Fruit fly (Drosophila melanogaster) Kc167 (cell line): Measurements from ENCODE around the gene CG10341.

Experiments used
- h ChIP-seq: fragments of >200 bp; optimal IDR thresholded peaks from 3 replicates; lab custom pipeline; 2018; ENCODE audit warnings: missing external identifiers
- psq ChIP-seq: fragments of >200 bp; optimal IDR thresholded peaks from 2 replicates; lab custom pipeline; 2017; ENCODE audit warnings: missing external identifiers

dm6 chr2L:18674994-18675393, 23.5 kb upstream of the CG10341 start, which contains the start of gene Mst36Fb:
- TF ChIP-seq psq (lab: Kevin White, UChicago) (no peak), h (lab: Kevin White, UChicago) (no peak)
